Fruit fly (Drosophila melanogaster): ENCODE data around the gene Prosalpha4.
A peak's percentile ranks its signal among the peaks of the same experiment; 100 is the strongest.

Gene Prosalpha4

DNA sequence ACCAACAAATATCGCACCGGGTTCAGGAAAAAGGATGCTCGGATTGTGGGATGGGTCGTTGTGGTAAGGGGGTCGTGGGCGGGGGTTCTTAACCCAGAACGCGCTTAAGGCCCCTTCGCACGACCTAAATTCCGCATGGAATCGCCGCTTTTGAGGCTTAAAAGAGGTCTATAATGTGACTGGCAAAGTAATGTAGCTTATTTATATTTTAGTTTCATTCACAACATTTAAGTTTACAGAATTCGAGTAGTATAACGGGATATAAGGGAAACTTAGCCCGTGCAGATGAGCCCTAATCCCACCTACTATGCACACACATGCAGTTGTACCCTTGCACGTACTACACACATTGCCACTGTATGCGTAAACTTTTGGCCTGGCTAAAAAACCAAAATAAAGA, 2.7 kb downstream of the Prosalpha4 start (continued):
- TF ChIP-seq dimm (GFP tag; IDR thresholded peaks at IDR 0.05) (peak; percentile 66), gro (GFP tag; optimal IDR thresholded peaks at IDR 0.05) (no peak), z (GFP tag; IDR thresholded peaks at IDR 0.05) (no peak), CG6813 (GFP tag; optimal IDR thresholded peaks at IDR 0.05) (peak; percentile 96), Lhr (GFP tag; optimal IDR thresholded peaks at IDR 0.05) (peak; percentile 70), CG7786 (GFP tag; optimal IDR thresholded peaks at IDR 0.05) (peak; percentile 61), tll (GFP tag; optimal IDR thresholded peaks at IDR 0.05) (no peak), ERR (GFP tag; optimal IDR thresholded peaks at IDR 0.05) (no peak), CG10321 (GFP tag; IDR thresholded peaks at IDR 0.05) (0 out of 2 replicates have a peak, but pooled peaks have one; percentile 47), CG12769 (tag; optimal IDR thresholded peaks at IDR 0.05) (peak; percentile 83), CG2202 (tag; optimal IDR thresholded peaks at IDR 0.05) (peak; percentile 77), lmd (GFP tag; IDR thresholded peaks at IDR 0.05) (peak; percentile 79), gsb (GFP tag; IDR thresholded peaks at IDR 0.05) (peak; percentile 70), CG10565 (GFP tag; optimal IDR thresholded peaks at IDR 0.05) (no peak), Rx (GFP tag; IDR thresholded peaks at IDR 0.05) (peak; percentile 82), Gug (GFP tag; IDR thresholded peaks at IDR 0.05) (peak; percentile 76), bigmax (GFP tag; optimal IDR thresholded peaks at IDR 0.05) (peak; percentile 34), CG4707 (GFP tag; optimal IDR thresholded peaks at IDR 0.05) (peak; percentile 81), CG8281 (tag; optimal IDR thresholded peaks at IDR 0.05) (peak; percentile 71), Nf-YB (GFP tag; optimal IDR thresholded peaks at IDR 0.05) (peak; percentile 72), CG12236 (GFP tag; optimal IDR thresholded peaks at IDR 0.05) (peak; percentile 29), CG17385 (GFP tag; optimal IDR thresholded peaks at IDR 0.05) (peak; percentile 83), pb (GFP tag; optimal IDR thresholded peaks at IDR 0.05) (peak; percentile 27), trem (tag; optimal IDR thresholded peaks at IDR 0.05) (peak; percentile 85), CG13894 (tag; optimal IDR thresholded peaks at IDR 0.05) (peak; percentile 67), CG2129 (GFP tag; IDR thresholded peaks at IDR 0.05; ENCODE audit: partially characterized antibody) (no peak), kni (GFP tag; optimal IDR thresholded peaks at IDR 0.05) (peak; percentile 85), unc-4 (GFP tag; IDR thresholded peaks at IDR 0.05; ENCODE audit: partially characterized antibody) (no peak), CG3726 (GFP tag; IDR thresholded peaks at IDR 0.05) (peak; percentile 69; the same call in 2 of the 3 replicates), CG9817 (tag; optimal IDR thresholded peaks at IDR 0.05) (peak; percentile 83), dmrt99B (tag; optimal IDR thresholded peaks at IDR 0.05) (peak; percentile 87), odd (GFP tag; optimal IDR thresholded peaks at IDR 0.05) (peak; percentile 81), CG13287 (GFP tag; IDR thresholded peaks at IDR 0.05; ENCODE audit: partially characterized antibody) (no peak), CG6854 (GFP tag; optimal IDR thresholded peaks at IDR 0.05) (peak; percentile 79), gcm (GFP tag; optimal IDR thresholded peaks at IDR 0.05) (peak; percentile 84), Usf (GFP tag; optimal IDR thresholded peaks at IDR 0.05) (peak; percentile 71), pita (GFP tag; optimal IDR thresholded peaks at IDR 0.05) (no peak), E2f2 (GFP tag; IDR thresholded peaks at IDR 0.05) (peak; percentile 6; the same call in 1 of the 2 replicates), eyg (GFP tag; optimal IDR thresholded peaks at IDR 0.05) (no peak), HmgZ (tag; optimal IDR thresholded peaks at IDR 0.05) (peak; percentile 79), nerfin-1 (tag; optimal IDR thresholded peaks at IDR 0.05) (peak; percentile 82), CG33213 (GFP tag; optimal IDR thresholded peaks at IDR 0.05) (peak; percentile 16), Dek (tag; optimal IDR thresholded peaks at IDR 0.05) (peak; percentile 61), CG3838 (GFP tag; optimal IDR thresholded peaks at IDR 0.05) (peak; percentile 12), CG31388 (GFP tag; optimal IDR thresholded peaks at IDR 0.05) (no peak), Asciz (GFP tag; optimal IDR thresholded peaks at IDR 0.05) (peak; percentile 82), sima (GFP tag; optimal IDR thresholded peaks at IDR 0.05) (no peak), CG10979 (tag; optimal IDR thresholded peaks at IDR 0.05) (peak; percentile 91), D19B (GFP tag; optimal IDR thresholded peaks at IDR 0.05) (peak; percentile 35), CG12071 (GFP tag; optimal IDR thresholded peaks at IDR 0.05) (peak; percentile 85)
